Worm (Caenorhabditis elegans) whole organism, L4/young adult: Measurements from ENCODE around the gene set-14.

ENCODE experiments used
- W03F9.2 ChIP-seq: fragments of 150-350 bp; optimal IDR thresholded peaks from 2 replicates; lab custom pipeline; 2014; ENCODE audit warnings: missing biosample characterization, missing genetic modification characterization
- him-1 ChIP-seq: sonication (generic microtip); optimal IDR thresholded peaks from 2 replicates; lab custom pipeline; 2016; ENCODE audit warnings: missing genotype, missing genetic modification reagents, missing genetic modification characterization, missing compliant biosample characterization

- TF ChIP-seq W03F9.2 (no peak), him-1 (tag; lab: Kevin White, UChicago) (no peak)
Measured at ce11 chrII:10765238-10765637, 30.9 kb downstream of the set-14 start.
